Worm (Caenorhabditis elegans) whole organism, L1 larva: ENCODE data around the gene C27F2.4.

Experiments used
- alr-1 ChIP-seq: fragments of 200-800 bp; sonication (Bioruptor generic); optimal IDR thresholded peaks from 2 replicates; lab custom pipeline; 2018; ENCODE audit warnings: borderline replicate concordance, mild to moderate bottlenecking, missing genetic modification characterization, missing compliant biosample characterization
- blmp-1 ChIP-seq: fragments of 150-350 bp; optimal IDR thresholded peaks from 2 replicates; lab custom pipeline; 2014; ENCODE audit warnings: missing biosample characterization, missing genetic modification characterization
- egl-27 ChIP-seq, 2 experiments: fragments of 150-350 bp in 1 of 2; sonication (generic microtip); optimal IDR thresholded peaks; 3 replicates each; lab custom pipeline; 2017 to 2018; ENCODE audit warnings: missing biosample characterization in 2 of 2, missing genetic modification characterization in 2 of 2, missing genetic modification reagents in 2 of 2
- elt-3 ChIP-seq, 6 experiments: fragments of 150-350 bp in 1 of 6; sonication (generic microtip); optimal IDR thresholded peaks; 2 replicates each; lab custom pipeline; 2017 to 2018; ENCODE audit warnings: missing biosample characterization in 6 of 6, missing genetic modification characterization in 6 of 6, inconsistent platforms in 1 of 6
- fos-1 ChIP-seq: fragments of 150-350 bp; optimal IDR thresholded peaks from 2 replicates; lab custom pipeline; 2014; ENCODE audit warnings: missing biosample characterization, missing genetic modification characterization
- nhr-20 ChIP-seq: sonication (generic microtip); optimal IDR thresholded peaks from 2 replicates; lab custom pipeline; 2016; ENCODE audit warnings: mild to moderate bottlenecking, missing genetic modification characterization, missing compliant biosample characterization
- nhr-28 ChIP-seq: fragments of 150-350 bp; optimal IDR thresholded peaks from 2 replicates; lab custom pipeline; 2014; ENCODE audit warnings: missing biosample characterization, missing genetic modification characterization
- pqm-1 ChIP-seq: sonication (generic microtip); optimal IDR thresholded peaks from 3 replicates; lab custom pipeline; 2017; ENCODE audit warnings: missing biosample characterization, missing genetic modification characterization
- sox-4 ChIP-seq: sonication (generic microtip); optimal IDR thresholded peaks from 2 replicates; lab custom pipeline; 2016; ENCODE audit warnings: missing genetic modification characterization, missing compliant biosample characterization
- sptf-1 ChIP-seq: fragments of 150-350 bp; optimal IDR thresholded peaks from 2 replicates; lab custom pipeline; 2014; ENCODE audit warnings: missing biosample characterization, missing genetic modification characterization
- unc-130 ChIP-seq: fragments of 150-350 bp; optimal IDR thresholded peaks from 2 replicates; lab custom pipeline; 2017; ENCODE audit warnings: missing biosample characterization, missing genetic modification characterization, inconsistent platforms
- zag-1 ChIP-seq: fragments of 150-350 bp; optimal IDR thresholded peaks from 2 replicates; lab custom pipeline; 2014; ENCODE audit warnings: missing biosample characterization, missing genetic modification characterization

DNA sequence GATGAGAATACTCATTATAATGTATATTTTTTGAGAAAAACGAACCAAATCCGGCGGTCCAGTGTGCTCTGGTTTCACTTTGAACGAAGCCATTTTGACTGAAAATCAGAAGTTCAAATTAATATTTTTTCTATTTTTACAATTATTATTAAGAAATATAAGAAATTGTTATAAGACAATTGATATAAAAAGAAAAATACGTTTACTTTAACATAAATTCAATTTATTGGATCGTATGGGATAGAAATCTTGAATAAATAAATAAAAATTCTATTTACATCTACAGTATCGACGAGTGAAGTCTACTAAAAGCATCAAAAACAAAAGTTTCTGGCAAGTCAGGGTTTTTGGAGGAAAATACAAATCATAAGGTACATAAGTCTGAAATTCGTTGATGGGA lies at the start of gene C27F2.4:
- TF ChIP-seq sptf-1 (tag; lab: Kevin White, UChicago) = no peak
- TF ChIP-seq pqm-1 (tag; lab: Kevin White, UChicago) = no peak
- TF ChIP-seq zag-1 (tag; lab: Kevin White, UChicago) = no peak
- TF ChIP-seq nhr-28 = no peak
- TF ChIP-seq sox-4 (tag; lab: Kevin White, UChicago) = no peak
- TF ChIP-seq elt-3 (tag; optimal IDR thresholded peaks at IDR 0.05; lab: Kevin White, UChicago) = no peak
- no peak for TF ChIP-seq blmp-1 (tag; lab: Kevin White, UChicago)
- TF ChIP-seq fos-1 (tag; lab: Kevin White, UChicago) = no peak
- no peak for TF ChIP-seq egl-27 (tag; optimal IDR thresholded peaks at IDR 0.05; lab: Kevin White, UChicago)
- TF ChIP-seq alr-1 (tag; lab: Kevin White, UChicago) = no peak
- TF ChIP-seq nhr-20 (tag; lab: Kevin White, UChicago) = no peak
- no peak for TF ChIP-seq unc-130
